Worm (Caenorhabditis elegans) whole organism, L3 larva: ENCODE results near the gene smc-5.

Source experiments
- ama-1 ChIP-seq: fragments of 150-350 bp; optimal IDR thresholded peaks from 2 replicates; lab custom pipeline; 2018
- ceh-82 ChIP-seq: fragments of 150-350 bp; optimal IDR thresholded peaks from 2 replicates; lab custom pipeline; 2014; ENCODE audit warnings: missing biosample characterization, missing genetic modification characterization
- daf-12 ChIP-seq: fragments of 150-350 bp; optimal IDR thresholded peaks from 2 replicates; lab custom pipeline; 2014; ENCODE audit warnings: missing biosample characterization, missing genetic modification reagents, missing genetic modification characterization
- elt-3 ChIP-seq, 3 experiments: fragments of 150-350 bp in 1 of 3; sonication (generic microtip) in 2 of 3; optimal IDR thresholded peaks; 2 replicates in 2 of 3; 4 replicates in 1 of 3; lab custom pipeline; 2014 to 2017; ENCODE audit warnings: missing biosample characterization in 3 of 3, missing genetic modification characterization in 3 of 3
- fkh-10 ChIP-seq: sonication (generic microtip); optimal IDR thresholded peaks from 2 replicates; lab custom pipeline; 2017; ENCODE audit warnings: missing biosample characterization, missing genetic modification reagents, missing genetic modification characterization
- fos-1 ChIP-seq: fragments of 150-350 bp; optimal IDR thresholded peaks from 2 replicates; lab custom pipeline; 2014; ENCODE audit warnings: missing biosample characterization, missing genetic modification characterization
- nhr-237 ChIP-seq: fragments of 150-350 bp; optimal IDR thresholded peaks from 2 replicates; lab custom pipeline; 2014; ENCODE audit warnings: missing biosample characterization, missing genetic modification characterization
- nhr-77 ChIP-seq: fragments of 150-350 bp; optimal IDR thresholded peaks from 2 replicates; lab custom pipeline; 2014; ENCODE audit warnings: missing biosample characterization, missing genetic modification characterization
- skn-1 ChIP-seq: fragments of 150-350 bp; optimal IDR thresholded peaks from 2 replicates; lab custom pipeline; 2014; ENCODE audit warnings: missing biosample characterization, missing genetic modification characterization
- snpc-4 ChIP-seq: fragments of 150-350 bp; optimal IDR thresholded peaks from 2 replicates; lab custom pipeline; 2014; ENCODE audit warnings: missing biosample characterization, missing genetic modification characterization
- unc-39 ChIP-seq: sonication (generic microtip); optimal IDR thresholded peaks from 4 replicates; lab custom pipeline; 2017; ENCODE audit warnings: missing biosample characterization, missing genetic modification characterization
- unc-62 ChIP-seq: fragments of 150-350 bp; sonication (generic microtip); optimal IDR thresholded peaks from 4 replicates; lab custom pipeline; 2014; ENCODE audit warnings: missing biosample characterization, missing genetic modification reagents, missing genetic modification characterization
- zag-1 ChIP-seq: fragments of 150-350 bp; optimal IDR thresholded peaks from 2 replicates; lab custom pipeline; 2014; ENCODE audit warnings: missing biosample characterization, missing genetic modification characterization
- ztf-11 ChIP-seq: fragments of 150-350 bp; optimal IDR thresholded peaks from 2 replicates; lab custom pipeline; 2014; ENCODE audit warnings: missing biosample characterization, missing genetic modification characterization

DNA sequence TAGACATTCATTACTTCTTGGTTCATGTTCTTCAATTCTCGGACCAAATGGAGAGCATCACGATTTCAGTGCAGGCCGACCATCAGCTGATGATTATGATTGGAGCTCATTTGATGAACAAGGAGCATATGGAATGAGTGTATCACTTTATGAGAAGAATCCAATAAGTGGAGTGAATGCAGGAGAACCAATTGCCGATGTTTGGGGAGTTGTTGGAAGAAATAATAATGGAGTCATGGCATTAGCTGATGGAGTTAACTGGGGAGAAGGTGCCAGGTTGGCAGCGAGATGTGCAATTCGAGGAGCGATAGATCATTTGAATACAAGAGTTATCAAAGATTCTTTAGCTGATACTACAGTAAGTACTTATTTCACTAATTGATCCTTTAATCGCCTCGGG lies 11.1 kb upstream of the smc-5 start:
- TF ChIP-seq daf-12 (no peak), elt-3 (tag; optimal IDR thresholded peaks at IDR 0.05; lab: Kevin White, UChicago) (no peak), skn-1 (tag; lab: Kevin White, UChicago) (no peak), nhr-237 (tag; lab: Kevin White, UChicago) (no peak), unc-39 (no peak), snpc-4 (tag; lab: Kevin White, UChicago) (no peak), fos-1 (no peak), ama-1 (lab: Kevin White, UChicago) (no peak), ztf-11 (tag; lab: Kevin White, UChicago) (no peak), ceh-82 (no peak), unc-62 (GFP tag; lab: Kevin White, UChicago) (no peak), fkh-10 (GFP tag; lab: Kevin White, UChicago) (no peak), zag-1 (tag; lab: Kevin White, UChicago) (no peak), nhr-77 (tag; lab: Kevin White, UChicago) (no peak)
